Worm (Caenorhabditis elegans) whole organism, L4/young adult: Measurements from ENCODE around the gene arrd-6.

Experiments
- W03F9.2 ChIP-seq: fragments of 150-350 bp; optimal IDR thresholded peaks from 2 replicates; lab custom pipeline; 2014; ENCODE audit warnings: missing biosample characterization, missing genetic modification characterization
- dao-5 ChIP-seq: sonication (generic microtip); optimal IDR thresholded peaks from 2 replicates; lab custom pipeline; 2016; ENCODE audit warnings: missing genotype, missing genetic modification characterization, moderate library complexity, missing compliant biosample characterization

DNA sequence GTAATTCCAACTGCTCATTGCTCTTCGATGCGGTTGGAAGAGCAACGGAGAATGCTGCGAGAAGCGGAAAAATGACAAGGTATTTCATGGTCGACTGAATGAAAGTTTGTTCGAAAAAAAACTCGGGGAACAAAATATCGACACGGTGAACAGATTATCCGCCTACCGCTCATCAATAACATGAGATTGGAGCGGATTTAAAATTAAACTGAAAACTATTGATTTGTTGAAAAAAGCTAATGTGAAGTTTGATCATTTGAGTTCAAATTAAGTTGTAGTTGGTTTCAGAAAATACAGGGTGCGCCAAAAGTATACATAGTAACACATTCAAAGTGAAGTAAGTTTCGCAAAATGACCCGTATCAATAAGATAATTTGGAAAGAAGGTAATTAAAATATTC is 2.4 kb upstream of the arrd-6 start, which contains the start of gene F40F8.4:
- TF ChIP-seq dao-5, result no peak
- TF ChIP-seq W03F9.2 (tag; lab: Kevin White, UChicago), result no peak
